Worm (Caenorhabditis elegans) whole organism, L3 larva: ENCODE data around the gene unc-3.
A peak's percentile ranks its signal among the peaks of the same experiment; 100 is the strongest.

Source experiments
- R02D3.7 ChIP-seq: fragments of 150-350 bp; optimal IDR thresholded peaks from 2 replicates; lab custom pipeline; 2014; ENCODE audit warnings: missing biosample characterization, missing genetic modification characterization
- ZK546.5 ChIP-seq: sonication (generic microtip); optimal IDR thresholded peaks from 2 replicates; lab custom pipeline; 2017; ENCODE audit warnings: missing biosample characterization, missing genetic modification characterization
- aly-2 ChIP-seq: fragments of 150-350 bp; optimal IDR thresholded peaks from 2 replicates; lab custom pipeline; 2014; ENCODE audit warnings: missing biosample characterization, missing genetic modification characterization
- ama-1 ChIP-seq: fragments of 150-350 bp; optimal IDR thresholded peaks from 2 replicates; lab custom pipeline; 2018
- ceh-16 ChIP-seq: sonication (generic microtip); optimal IDR thresholded peaks from 2 replicates; lab custom pipeline; 2017; ENCODE audit warnings: missing biosample characterization, missing genetic modification characterization
- ceh-28 ChIP-seq: fragments of 150-350 bp; optimal IDR thresholded peaks from 2 replicates; lab custom pipeline; 2014; ENCODE audit warnings: missing biosample characterization, missing genetic modification reagents, missing genetic modification characterization
- ceh-82 ChIP-seq: fragments of 150-350 bp; optimal IDR thresholded peaks from 2 replicates; lab custom pipeline; 2014; ENCODE audit warnings: missing biosample characterization, missing genetic modification characterization
- ceh-9 ChIP-seq: sonication (generic microtip); optimal IDR thresholded peaks from 2 replicates; lab custom pipeline; 2018; ENCODE audit warnings: missing biosample characterization, missing genetic modification characterization
- daf-12 ChIP-seq: fragments of 150-350 bp; optimal IDR thresholded peaks from 2 replicates; lab custom pipeline; 2014; ENCODE audit warnings: missing biosample characterization, missing genetic modification reagents, missing genetic modification characterization
- egl-27 ChIP-seq: sonication (generic microtip); optimal IDR thresholded peaks from 4 replicates; lab custom pipeline; 2017; ENCODE audit warnings: missing biosample characterization, missing genetic modification reagents, missing genetic modification characterization
- egl-5 ChIP-seq: fragments of 150-350 bp; optimal IDR thresholded peaks from 2 replicates; lab custom pipeline; 2017; ENCODE audit warnings: missing biosample characterization, missing genetic modification reagents, missing genetic modification characterization, inconsistent platforms
- elt-1 ChIP-seq: fragments of 150-350 bp; optimal IDR thresholded peaks from 2 replicates; lab custom pipeline; 2014; ENCODE audit warnings: missing biosample characterization, missing genetic modification characterization
- elt-2 ChIP-seq: sonication (generic microtip); optimal IDR thresholded peaks from 2 replicates; lab custom pipeline; 2016; ENCODE audit warnings: missing genetic modification reagents, mild to moderate bottlenecking, missing genetic modification characterization, missing compliant biosample characterization
- fkh-10 ChIP-seq: sonication (generic microtip); optimal IDR thresholded peaks from 2 replicates; lab custom pipeline; 2017; ENCODE audit warnings: missing biosample characterization, missing genetic modification reagents, missing genetic modification characterization
- hmg-11 ChIP-seq: sonication (generic microtip); optimal IDR thresholded peaks from 2 replicates; lab custom pipeline; 2016; ENCODE audit warnings: missing genetic modification characterization, missing compliant biosample characterization
- jun-1 ChIP-seq: fragments of 150-350 bp; optimal IDR thresholded peaks from 2 replicates; lab custom pipeline; 2014; ENCODE audit warnings: missing biosample characterization, missing genetic modification reagents, missing genetic modification characterization
- lin-15B ChIP-seq: fragments of 150-350 bp; optimal IDR thresholded peaks from 2 replicates; lab custom pipeline; 2014; ENCODE audit warnings: missing biosample characterization, missing genetic modification characterization
- lin-39 ChIP-seq: fragments of 150-350 bp; optimal IDR thresholded peaks from 2 replicates; lab custom pipeline; 2018; ENCODE audit warnings: missing biosample characterization, missing genetic modification reagents, missing genetic modification characterization
- lsy-12 ChIP-seq: sonication (generic microtip); optimal IDR thresholded peaks from 2 replicates; lab custom pipeline; 2016; ENCODE audit warnings: mild to moderate bottlenecking, missing genetic modification characterization, missing compliant biosample characterization
- mdl-1 ChIP-seq: fragments of 150-350 bp; optimal IDR thresholded peaks from 2 replicates; lab custom pipeline; 2014; ENCODE audit warnings: missing biosample characterization, missing genetic modification characterization
- mml-1 ChIP-seq: fragments of 150-350 bp; sonication (generic microtip); optimal IDR thresholded peaks from 3 replicates; lab custom pipeline; 2014; ENCODE audit warnings: missing biosample characterization, missing genetic modification characterization
- nfya-1 ChIP-seq: sonication (generic microtip); optimal IDR thresholded peaks from 2 replicates; lab custom pipeline; 2017; ENCODE audit warnings: missing genetic modification characterization, mild to moderate bottlenecking, missing compliant biosample characterization, antibody characterized with exemption, moderate library complexity; ENCODE audit not compliant: insufficient read depth
- nhr-11 ChIP-seq: fragments of 150-350 bp; optimal IDR thresholded peaks from 2 replicates; lab custom pipeline; 2014; ENCODE audit warnings: missing biosample characterization, missing genetic modification characterization
- nhr-12 ChIP-seq: fragments of 150-350 bp; optimal IDR thresholded peaks from 2 replicates; lab custom pipeline; 2014; ENCODE audit warnings: missing biosample characterization, missing genetic modification characterization
- nhr-23 ChIP-seq: fragments of 150-350 bp; optimal IDR thresholded peaks from 2 replicates; lab custom pipeline; 2014; ENCODE audit warnings: missing biosample characterization, missing genetic modification reagents, missing genetic modification characterization
- nhr-25 ChIP-seq: sonication (generic microtip); optimal IDR thresholded peaks from 2 replicates; lab custom pipeline; 2017; ENCODE audit warnings: missing biosample characterization, missing genetic modification characterization
- nhr-43 ChIP-seq: sonication (generic microtip); optimal IDR thresholded peaks from 2 replicates; lab custom pipeline; 2016; ENCODE audit warnings: mild to moderate bottlenecking, missing genetic modification characterization, missing compliant biosample characterization; ENCODE audit not compliant: poor library complexity, severe bottlenecking
- nhr-76 ChIP-seq: fragments of 150-350 bp; sonication (generic microtip); optimal IDR thresholded peaks from 5 replicates; lab custom pipeline; 2014; ENCODE audit warnings: missing biosample characterization, missing genetic modification characterization
- nhr-77 ChIP-seq: fragments of 150-350 bp; optimal IDR thresholded peaks from 2 replicates; lab custom pipeline; 2014; ENCODE audit warnings: missing biosample characterization, missing genetic modification characterization
- pha-4 ChIP-seq: fragments of 150-350 bp; optimal IDR thresholded peaks from 2 replicates; lab custom pipeline; 2014; ENCODE audit warnings: missing biosample characterization, missing genetic modification reagents, missing genetic modification characterization
- pqm-1 ChIP-seq: fragments of 150-350 bp; optimal IDR thresholded peaks from 2 replicates; lab custom pipeline; 2017; ENCODE audit warnings: missing biosample characterization, missing genetic modification characterization, inconsistent platforms
- sea-2 ChIP-seq: fragments of 150-350 bp; sonication (generic microtip); optimal IDR thresholded peaks from 4 replicates; lab custom pipeline; 2014; ENCODE audit warnings: missing biosample characterization, missing genetic modification reagents, missing genetic modification characterization
- skn-1 ChIP-seq: fragments of 150-350 bp; optimal IDR thresholded peaks from 2 replicates; lab custom pipeline; 2014; ENCODE audit warnings: missing biosample characterization, missing genetic modification characterization
- snpc-4 ChIP-seq: fragments of 150-350 bp; optimal IDR thresholded peaks from 2 replicates; lab custom pipeline; 2014; ENCODE audit warnings: missing biosample characterization, missing genetic modification characterization
- tbx-2 ChIP-seq: sonication (generic microtip); optimal IDR thresholded peaks from 2 replicates; lab custom pipeline; 2016; ENCODE audit warnings: mild to moderate bottlenecking, missing genetic modification characterization, missing compliant biosample characterization
- unc-62 ChIP-seq: fragments of 150-350 bp; sonication (generic microtip); optimal IDR thresholded peaks from 4 replicates; lab custom pipeline; 2014; ENCODE audit warnings: missing biosample characterization, missing genetic modification reagents, missing genetic modification characterization
- zag-1 ChIP-seq: fragments of 150-350 bp; optimal IDR thresholded peaks from 2 replicates; lab custom pipeline; 2014; ENCODE audit warnings: missing biosample characterization, missing genetic modification characterization
- ztf-4 ChIP-seq: fragments of 150-350 bp; optimal IDR thresholded peaks from 2 replicates; lab custom pipeline; 2014; ENCODE audit warnings: missing biosample characterization, missing genetic modification characterization

Gene unc-3

DNA sequence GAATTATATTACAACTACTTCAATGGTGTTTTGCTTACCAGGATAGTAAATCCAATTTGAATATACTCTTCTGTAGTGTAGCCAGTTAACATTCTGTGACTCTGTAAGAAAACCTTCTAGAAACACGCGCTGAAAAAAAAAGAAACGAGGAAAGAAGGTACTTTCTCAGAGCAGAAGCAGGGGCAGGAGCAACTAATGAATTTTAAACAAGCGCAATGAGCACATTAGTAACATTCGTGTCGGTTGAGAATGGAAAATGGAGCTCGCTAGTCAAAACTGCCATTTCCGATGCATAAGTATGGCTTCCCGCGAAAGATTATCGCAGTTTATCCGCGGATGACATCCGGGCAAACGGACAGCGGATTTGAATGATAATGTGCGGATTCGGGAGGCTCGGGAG is 21.4 kb upstream of the unc-3 start, which contains the start of gene C05G5.3:
C05G5.3 (minus strand) TSS at position 101 of the 400 bp plus-strand sequence.
- TF ChIP-seq ceh-82 (tag; lab: Kevin White, UChicago), result no peak
- TF ChIP-seq fkh-10 (GFP tag; lab: Kevin White, UChicago), result no peak
- TF ChIP-seq ceh-28 (tag; lab: Kevin White, UChicago), result no peak

DNA sequence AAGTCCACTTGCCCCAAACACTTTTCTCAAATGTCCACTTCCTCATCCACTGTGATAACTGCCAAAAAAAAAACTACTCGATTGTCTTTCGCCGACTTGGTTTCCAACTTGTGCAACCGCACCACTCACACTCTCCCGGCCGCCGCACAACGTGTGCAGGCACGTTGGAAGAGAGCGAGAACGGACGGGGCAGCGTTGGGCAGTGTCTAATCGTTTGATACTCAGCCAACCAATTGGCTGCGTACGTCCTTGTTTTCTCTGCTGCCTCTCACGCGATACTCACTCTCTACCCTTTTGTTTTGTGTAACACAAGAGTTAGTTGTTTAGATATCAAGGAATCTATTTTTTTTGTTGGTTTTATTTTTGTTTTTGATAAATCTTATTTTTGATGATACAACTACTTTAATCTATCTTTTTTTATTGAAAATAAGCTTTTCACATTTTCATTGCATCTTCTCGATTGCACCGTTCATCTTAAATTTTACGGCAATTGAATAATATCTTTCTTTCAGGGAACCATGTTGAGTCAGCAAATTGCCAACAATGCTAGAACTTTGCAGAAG is 19.7 kb upstream of the unc-3 start, which contains the start of gene sucl-1:
sucl-1 (plus strand) TSS at position 513 of the 563 bp plus-strand sequence.
- TF ChIP-seq ceh-28 (tag; lab: Kevin White, UChicago) (peak; percentile 39), ama-1 (lab: Kevin White, UChicago) (no peak), ceh-16 (tag; lab: Kevin White, UChicago) (no peak), nhr-43 (tag; lab: Kevin White, UChicago) (peak; percentile 46), aly-2 (tag; lab: Kevin White, UChicago) (no peak), lin-39 (tag; lab: Kevin White, UChicago) (peak; percentile 93), zag-1 (tag; lab: Kevin White, UChicago) (no peak), snpc-4 (tag; lab: Kevin White, UChicago) (peak; percentile 87), ceh-82 (tag; lab: Kevin White, UChicago) (no peak), jun-1 (tag; lab: Kevin White, UChicago) (peak; percentile 76), nfya-1 (tag; lab: Kevin White, UChicago) (peak; percentile 94), egl-5 (tag; lab: Kevin White, UChicago) (peak; percentile 90), ZK546.5 (tag; lab: Kevin White, UChicago) (no peak), egl-27 (peak; percentile 36), sea-2 (peak; percentile 45), pha-4 (tag; lab: Kevin White, UChicago) (peak; percentile 95), R02D3.7 (peak; percentile 3), lin-15B (peak; percentile 68), lsy-12 (tag; lab: Kevin White, UChicago) (peak; percentile 32), hmg-11 (peak; percentile 97), nhr-11 (tag; lab: Kevin White, UChicago) (peak; percentile 31), fkh-10 (GFP tag; lab: Kevin White, UChicago) (peak; percentile 21), nhr-25 (tag; lab: Kevin White, UChicago) (peak; percentile 86), nhr-12 (tag; lab: Kevin White, UChicago) (no peak), pqm-1 (tag; lab: Kevin White, UChicago) (peak; percentile 79), elt-1 (tag; lab: Kevin White, UChicago) (peak; percentile 38), nhr-76 (tag; lab: Kevin White, UChicago) (no peak), tbx-2 (tag; lab: Kevin White, UChicago) (peak; percentile 47), skn-1 (tag; lab: Kevin White, UChicago) (peak; percentile 66), nhr-23 (tag; lab: Kevin White, UChicago) (peak; percentile 73), mml-1 (tag; lab: Kevin White, UChicago) (no peak), mdl-1 (peak; percentile 77), unc-62 (peak; percentile 28), elt-2 (tag; lab: Kevin White, UChicago) (peak; percentile 80), ztf-4 (tag; lab: Kevin White, UChicago) (peak; percentile 53)

DNA sequence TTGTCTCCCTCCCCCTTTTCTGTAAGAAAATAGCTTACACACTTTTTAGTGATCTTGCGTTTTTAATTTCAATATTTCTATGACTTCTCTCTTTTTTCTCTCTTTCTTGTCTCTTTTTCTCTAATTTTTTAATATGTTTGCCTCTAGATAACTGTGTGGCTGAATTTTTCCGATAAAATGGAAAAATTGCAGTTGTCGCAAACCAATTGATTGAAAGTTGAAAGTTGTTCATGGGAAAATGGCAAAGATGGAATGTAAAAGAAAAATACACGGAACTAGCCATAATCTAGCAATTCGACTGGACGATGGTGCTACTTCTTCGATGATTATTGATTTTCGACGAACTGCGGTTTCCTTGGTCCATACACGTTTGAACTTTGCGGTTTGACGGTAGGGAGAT is 17.5 kb upstream of the unc-3 start:
- no peak for TF ChIP-seq tbx-2 (tag; lab: Kevin White, UChicago)
- peak; percentile 33 for TF ChIP-seq pqm-1 (tag; lab: Kevin White, UChicago)
- TF ChIP-seq daf-12, result no peak
- TF ChIP-seq elt-2 (tag; lab: Kevin White, UChicago), result peak; percentile 40
- TF ChIP-seq nhr-77, result no peak
- no peak for TF ChIP-seq ceh-9 (tag; lab: Kevin White, UChicago)
- TF ChIP-seq, all 47 proteins: peak for 2
